Fruit fly (Drosophila melanogaster) whole organism: ENCODE measurements around the gene Naxe.

Source experiments
- CG8478 ChIP-seq: fragments of >200 bp; optimal IDR thresholded peaks from 2 replicates; lab custom pipeline; 2018; ENCODE audit warnings: inconsistent platforms
- Dll ChIP-seq: fragments of >200 bp; optimal IDR thresholded peaks from 2 replicates; lab custom pipeline; 2017
- EcR ChIP-seq, 2 experiments: fragments of >200 bp; optimal IDR thresholded peaks; 2 replicates each; lab custom pipeline; 2017; ENCODE audit warnings: missing biosample characterization in 2 of 2, missing genetic modification characterization in 2 of 2, missing genetic modification reagents in 2 of 2
- pan ChIP-seq: fragments of >200 bp; optimal IDR thresholded peaks from 2 replicates; lab custom pipeline; 2017
- psq ChIP-seq: fragments of >200 bp; optimal IDR thresholded peaks from 2 replicates; lab custom pipeline; 2017
- usp ChIP-seq: fragments of >200 bp; optimal IDR thresholded peaks from 2 replicates; lab custom pipeline; 2017; ENCODE audit warnings: missing biosample characterization, missing genetic modification characterization, mixed read lengths

Naxe gene

dm6 chrX:10104477-10104876 is 18.5 kb upstream of the Naxe start:
- no peak for TF ChIP-seq pan (lab: Kevin White, UChicago)
- TF ChIP-seq psq (lab: Kevin White, UChicago): no peak
- TF ChIP-seq usp (GFP tag; lab: Kevin White, UChicago): no peak
- no peak for TF ChIP-seq Dll (lab: Kevin White, UChicago)
- TF ChIP-seq CG8478 (lab: Kevin White, UChicago): no peak
- TF ChIP-seq EcR (GFP tag; optimal IDR thresholded peaks at IDR 0.05; lab: Kevin White, UChicago): no peak

dm6 chrX:10103569-10104083 is 17.7 kb upstream of the Naxe start:
- TF ChIP-seq Dll (lab: Kevin White, UChicago) (no peak), EcR (GFP tag; optimal IDR thresholded peaks at IDR 0.05; lab: Kevin White, UChicago) (no peak), psq (lab: Kevin White, UChicago) (no peak)

dm6 chrX:10092796-10093195 is 6.8 kb upstream of the Naxe start:
- no peak for TF ChIP-seq pan (lab: Kevin White, UChicago)

- no peak for TF ChIP-seq CG8478 (lab: Kevin White, UChicago)
- TF ChIP-seq usp (GFP tag; lab: Kevin White, UChicago): no peak
- TF ChIP-seq psq (lab: Kevin White, UChicago): no peak
- TF ChIP-seq Dll (lab: Kevin White, UChicago): no peak
- no peak for TF ChIP-seq pan (lab: Kevin White, UChicago)
- no peak for TF ChIP-seq EcR (GFP tag; optimal IDR thresholded peaks at IDR 0.05; lab: Kevin White, UChicago)
These were observed 3.2 kb upstream of the Naxe start for dm6 chrX:10089188-10089587.

- TF ChIP-seq EcR (GFP tag; optimal IDR thresholded peaks at IDR 0.05; lab: Kevin White, UChicago) (no peak), Dll (lab: Kevin White, UChicago) (no peak), psq (lab: Kevin White, UChicago) (no peak), CG8478 (lab: Kevin White, UChicago) (no peak), pan (lab: Kevin White, UChicago) (no peak), usp (GFP tag; lab: Kevin White, UChicago) (no peak)
These were observed 2.3 kb upstream of the Naxe start for dm6 chrX:10088023-10088913.

dm6 chrX:10082950-10083253 is 3.1 kb downstream of the Naxe start, which contains the start of gene CG2972:
TSS of gene CG2972 (plus strand) at chrX:10083154.
- no peak for TF ChIP-seq Dll (lab: Kevin White, UChicago)
- no peak for TF ChIP-seq usp (GFP tag; lab: Kevin White, UChicago)
- no peak for TF ChIP-seq CG8478 (lab: Kevin White, UChicago)
- no peak for TF ChIP-seq psq (lab: Kevin White, UChicago)
- TF ChIP-seq EcR (GFP tag; optimal IDR thresholded peaks at IDR 0.05; lab: Kevin White, UChicago): no peak
- TF ChIP-seq pan (lab: Kevin White, UChicago): no peak

- TF ChIP-seq Dll (lab: Kevin White, UChicago) (no peak), psq (lab: Kevin White, UChicago) (no peak), EcR (GFP tag; optimal IDR thresholded peaks at IDR 0.05; lab: Kevin White, UChicago) (no peak), usp (GFP tag; lab: Kevin White, UChicago) (no peak), CG8478 (lab: Kevin White, UChicago) (no peak), pan (lab: Kevin White, UChicago) (no peak)
These were observed 3.6 kb downstream of the Naxe start, which contains the start of gene ZAP3 for dm6 chrX:10082185-10082949. TSS of gene ZAP3 (minus strand) at chrX:10082492.

- peak in 1 of 2 experiments; percentile 10 for TF ChIP-seq EcR (GFP tag; optimal IDR thresholded peaks at IDR 0.05; lab: Kevin White, UChicago)
- TF ChIP-seq usp (GFP tag; lab: Kevin White, UChicago): no peak
These were observed 14.5 kb downstream of the Naxe start for dm6 chrX:10071516-10071915.

dm6 chrX:10070325-10070931 is 15.5 kb downstream of the Naxe start, which contains the start of gene CG15312:
TSS of gene CG15312 (minus strand) at chrX:10070868.
- TF ChIP-seq pan (lab: Kevin White, UChicago): no peak
- no peak for TF ChIP-seq Dll (lab: Kevin White, UChicago)
- TF ChIP-seq CG8478 (lab: Kevin White, UChicago): no peak
- no peak for TF ChIP-seq EcR (GFP tag; optimal IDR thresholded peaks at IDR 0.05; lab: Kevin White, UChicago)
- TF ChIP-seq psq (lab: Kevin White, UChicago): no peak
- no peak for TF ChIP-seq usp (GFP tag; lab: Kevin White, UChicago)

dm6 chrX:10067528-10067927 is 18.4 kb downstream of the Naxe start:
- TF ChIP-seq pan (lab: Kevin White, UChicago): no peak
- no peak for TF ChIP-seq psq (lab: Kevin White, UChicago)

dm6 chrX:10061327-10061726 is 24.6 kb downstream of the Naxe start, which contains the start of gene Gr9a:
TSS of gene Gr9a (plus strand) at chrX:10061627.
- TF ChIP-seq Dll (lab: Kevin White, UChicago) (no peak), CG8478 (lab: Kevin White, UChicago) (no peak), psq (lab: Kevin White, UChicago) (no peak), usp (GFP tag; lab: Kevin White, UChicago) (no peak), EcR (GFP tag; optimal IDR thresholded peaks at IDR 0.05; lab: Kevin White, UChicago) (no peak), pan (lab: Kevin White, UChicago) (no peak)
